Comparison of ENCODE assay signal across 3 worm cellular contexts in genomic region chrX:5033868-5034267, ce11.
A peak's percentile ranks its signal among the peaks of the same experiment; 100 is the strongest.
TF ChIP-seq lines count a peak whose summit lies in the region.

Gene ZC449.4, minus strand, starts transcription at chrX:5033968.

TF ChIP-seq in whole organism, L4 larva, 104 proteins besides CTCF, POLR2A, EP300 and RAD21:
- TF ChIP-seq aha-1 (tag; lab: Kevin White, UChicago) (peak; percentile 43), saeg-2 (GFP tag; IDR thresholded peaks at IDR 0.05; lab: Robert Waterston, UW) (no peak), nhr-11 (tag; optimal IDR thresholded peaks at IDR 0.05; lab: Kevin White, UChicago) (no peak), lim-7 (GFP tag; IDR thresholded peaks at IDR 0.05; lab: Robert Waterston, UW) (no peak), unc-62 (GFP tag; optimal IDR thresholded peaks at IDR 0.05 in 1 of 2; lab: Kevin White, UChicago) (peak in 1 of 2 experiments; percentile 26), unc-62 (tag; optimal IDR thresholded peaks at IDR 0.05; lab: Kevin White, UChicago) (no peak), unc-39 (tag; optimal IDR thresholded peaks at IDR 0.05; lab: Kevin White, UChicago) (no peak)
TF ChIP-seq in whole organism, L4 larva: peak in this region for 2.

TF ChIP-seq in whole organism, midembryonic, 9 proteins besides CTCF, POLR2A, EP300 and RAD21:
- TF ChIP-seq cog-1 (tag; optimal IDR thresholded peaks at IDR 0.05; lab: Kevin White, UChicago) (peak; percentile 18), ztf-23 (GFP tag; IDR thresholded peaks at IDR 0.05; lab: Robert Waterston, UW) (no peak)

TF ChIP-seq in whole organism, mixed stage, embryonic, 35 proteins besides CTCF, POLR2A, EP300 and RAD21:
- TF ChIP-seq ceh-83 (GFP tag; optimal IDR thresholded peaks at IDR 0.05; lab: Kevin White, UChicago) (no peak), blmp-1 (tag; optimal IDR thresholded peaks at IDR 0.05; lab: Kevin White, UChicago) (no peak), cnd-1 (tag; optimal IDR thresholded peaks at IDR 0.05; lab: Kevin White, UChicago) (no peak), ces-1 (GFP tag; optimal IDR thresholded peaks at IDR 0.05; lab: Kevin White, UChicago) (peak; percentile 20)

Comparison
In these comparisons a context has a peak if more than half of its experiments do, and no peak if none do; other contexts are left out.
1. Of the 12 proteins assayed by ChIP-seq in both whole organism, L4 larva and whole organism, mixed stage, embryonic: peak only in whole organism, L4 larva: none; only in whole organism, mixed stage, embryonic: ces-1; in both: none; in neither: 10; mixed calls (peak in some experiments, not most) for 1.